Worm (Caenorhabditis elegans) whole organism, midembryonic: Measurements from ENCODE around the gene srh-211.

Experiments used
- T22C8.4 ChIP-seq: fragments of 200-800 bp; sonication (Bioruptor generic); IDR thresholded peaks from 2 replicates; pipeline ENCODE4 v1.3.6; 2022; ENCODE audit warnings: missing genetic modification characterization, missing compliant biosample characterization
- cog-1 ChIP-seq: sonication (generic microtip); optimal IDR thresholded peaks from 2 replicates; lab custom pipeline; 2016; ENCODE audit warnings: missing genetic modification characterization, missing compliant biosample characterization
- flt-1 ChIP-seq: fragments of 200-800 bp; sonication (Bioruptor generic); IDR thresholded peaks from 2 replicates; pipeline ENCODE4 v1.3.6; 2022; ENCODE audit warnings: missing genetic modification characterization, missing compliant biosample characterization
- klf-2 ChIP-seq: fragments of 200-800 bp; sonication (Bioruptor generic); conservative IDR thresholded peaks from 2 replicates; pipeline ENCODE4 v1.3.6; 2022; ENCODE audit warnings: missing genetic modification reagents, missing genetic modification characterization, missing compliant biosample characterization
- med-1 ChIP-seq: sonication (generic microtip); optimal IDR thresholded peaks from 2 replicates; lab custom pipeline; 2017; ENCODE audit warnings: missing genetic modification characterization, mild to moderate bottlenecking, missing compliant biosample characterization, antibody characterized with exemption, missing genetic modification reagents; ENCODE audit not compliant: insufficient read depth
- ref-1 ChIP-seq: fragments of 200-800 bp; sonication (Bioruptor generic); conservative IDR thresholded peaks from 2 replicates; pipeline ENCODE4 v1.3.6; 2022; ENCODE audit warnings: missing genetic modification reagents, missing genetic modification characterization, missing compliant biosample characterization
- tab-1 ChIP-seq: fragments of 200-800 bp; sonication (Bioruptor generic); IDR thresholded peaks from 2 replicates; pipeline ENCODE4 v1.3.6; 2022; ENCODE audit warnings: missing genetic modification characterization, missing compliant biosample characterization
- ztf-23 ChIP-seq: fragments of 200-800 bp; sonication (Bioruptor generic); IDR thresholded peaks from 2 replicates; pipeline ENCODE4 v1.3.6; 2022; ENCODE audit warnings: missing genetic modification reagents, missing genetic modification characterization, missing compliant biosample characterization
- ztf-29 ChIP-seq: fragments of 200-800 bp; sonication (Bioruptor generic); IDR thresholded peaks from 2 replicates; pipeline ENCODE4 v1.3.6; 2022; ENCODE audit warnings: missing genetic modification reagents, missing genetic modification characterization, missing compliant biosample characterization

srh-211 gene

ce11 chrV:4112516-4112915 is 31.3 kb upstream of the srh-211 start, which contains the start of gene srw-134:
srw-134 (minus strand) TSS chrV:4112616.
- TF ChIP-seq cog-1 (tag; lab: Kevin White, UChicago) = no peak
- TF ChIP-seq ztf-23 (GFP tag; lab: Robert Waterston, UW) = no peak
- TF ChIP-seq ztf-29 = no peak
- TF ChIP-seq flt-1 (GFP tag; lab: Robert Waterston, UW) = no peak
- no peak for TF ChIP-seq tab-1 (GFP tag; lab: Robert Waterston, UW)
- TF ChIP-seq klf-2 (GFP tag; lab: Robert Waterston, UW) = no peak
- TF ChIP-seq T22C8.4 (GFP tag; lab: Robert Waterston, UW) = no peak
- TF ChIP-seq med-1 (GFP tag; lab: Kevin White, UChicago) = no peak
- no peak for TF ChIP-seq ref-1

ce11 chrV:4109873-4110272 is 28.7 kb upstream of the srh-211 start, which contains the start of gene clc-18:
clc-18 (minus strand) TSS chrV:4109973.
- no peak for TF ChIP-seq T22C8.4 (GFP tag; lab: Robert Waterston, UW)
- no peak for TF ChIP-seq tab-1 (GFP tag; lab: Robert Waterston, UW)
- no peak for TF ChIP-seq ztf-23 (GFP tag; lab: Robert Waterston, UW)
- TF ChIP-seq ztf-29 = no peak
- no peak for TF ChIP-seq klf-2 (GFP tag; lab: Robert Waterston, UW)
- TF ChIP-seq flt-1 (GFP tag; lab: Robert Waterston, UW) = no peak
- TF ChIP-seq med-1 (GFP tag; lab: Kevin White, UChicago) = no peak
- TF ChIP-seq ref-1 = no peak
- no peak for TF ChIP-seq cog-1 (tag; lab: Kevin White, UChicago)

- no peak for TF ChIP-seq tab-1 (GFP tag; lab: Robert Waterston, UW)
- no peak for TF ChIP-seq T22C8.4 (GFP tag; lab: Robert Waterston, UW)
- no peak for TF ChIP-seq ref-1
- no peak for TF ChIP-seq med-1 (GFP tag; lab: Kevin White, UChicago)
- no peak for TF ChIP-seq cog-1 (tag; lab: Kevin White, UChicago)
- no peak for TF ChIP-seq klf-2 (GFP tag; lab: Robert Waterston, UW)
- TF ChIP-seq ztf-23 (GFP tag; lab: Robert Waterston, UW) = no peak
These were observed 25.5 kb upstream of the srh-211 start for ce11 chrV:4106688-4107087.

- TF ChIP-seq flt-1 (GFP tag; lab: Robert Waterston, UW) (no peak), ref-1 (no peak), T22C8.4 (GFP tag; lab: Robert Waterston, UW) (no peak), cog-1 (tag; lab: Kevin White, UChicago) (no peak), ztf-23 (GFP tag; lab: Robert Waterston, UW) (no peak), klf-2 (GFP tag; lab: Robert Waterston, UW) (no peak)
These were observed 23.1 kb upstream of the srh-211 start, which contains the start of gene srj-39 for ce11 chrV:4104298-4104697. srj-39 (plus strand) TSS chrV:4104598.

- no peak for TF ChIP-seq ztf-23 (GFP tag; lab: Robert Waterston, UW)
- no peak for TF ChIP-seq cog-1 (tag; lab: Kevin White, UChicago)
- TF ChIP-seq flt-1 (GFP tag; lab: Robert Waterston, UW) = no peak
- TF ChIP-seq tab-1 (GFP tag; lab: Robert Waterston, UW) = no peak
- no peak for TF ChIP-seq med-1 (GFP tag; lab: Kevin White, UChicago)
- no peak for TF ChIP-seq klf-2 (GFP tag; lab: Robert Waterston, UW)
- no peak for TF ChIP-seq T22C8.4 (GFP tag; lab: Robert Waterston, UW)
- TF ChIP-seq ref-1 = no peak
- TF ChIP-seq ztf-29 = no peak
These were observed 20.4 kb upstream of the srh-211 start, which contains the start of gene srj-40 for ce11 chrV:4101567-4101966. srj-40 (plus strand) TSS chrV:4101867.

- TF ChIP-seq tab-1 (GFP tag; lab: Robert Waterston, UW) = no peak
- TF ChIP-seq med-1 (GFP tag; lab: Kevin White, UChicago) = no peak
- no peak for TF ChIP-seq T22C8.4 (GFP tag; lab: Robert Waterston, UW)
- TF ChIP-seq ztf-23 (GFP tag; lab: Robert Waterston, UW) = no peak
- no peak for TF ChIP-seq ztf-29
- no peak for TF ChIP-seq cog-1 (tag; lab: Kevin White, UChicago)
- no peak for TF ChIP-seq klf-2 (GFP tag; lab: Robert Waterston, UW)
- TF ChIP-seq flt-1 (GFP tag; lab: Robert Waterston, UW) = no peak
- TF ChIP-seq ref-1 = no peak
These were observed 13.6 kb upstream of the srh-211 start, which contains the start of gene nhr-181 for ce11 chrV:4094740-4095139. nhr-181 (plus strand) TSS chrV:4095040.

ce11 chrV:4082952-4083351 is 1.8 kb upstream of the srh-211 start, which contains the start of gene F38H12.5:
F38H12.5 (minus strand) TSS chrV:4083052.
- TF ChIP-seq cog-1 (tag; lab: Kevin White, UChicago) (no peak), flt-1 (GFP tag; lab: Robert Waterston, UW) (no peak), ztf-23 (GFP tag; lab: Robert Waterston, UW) (no peak), T22C8.4 (GFP tag; lab: Robert Waterston, UW) (no peak), ztf-29 (no peak), ref-1 (no peak), tab-1 (GFP tag; lab: Robert Waterston, UW) (no peak), klf-2 (GFP tag; lab: Robert Waterston, UW) (no peak), med-1 (GFP tag; lab: Kevin White, UChicago) (no peak)

- TF ChIP-seq tab-1 (GFP tag; lab: Robert Waterston, UW) (no peak), med-1 (GFP tag; lab: Kevin White, UChicago) (no peak), T22C8.4 (GFP tag; lab: Robert Waterston, UW) (no peak), klf-2 (GFP tag; lab: Robert Waterston, UW) (no peak), cog-1 (tag; lab: Kevin White, UChicago) (no peak), flt-1 (GFP tag; lab: Robert Waterston, UW) (no peak), ztf-23 (GFP tag; lab: Robert Waterston, UW) (no peak), ref-1 (no peak), ztf-29 (no peak)
These were observed 637 bp downstream of the srh-211 start for ce11 chrV:4080546-4080945.

- TF ChIP-seq cog-1 (tag; lab: Kevin White, UChicago) = no peak
These were observed 7.7 kb downstream of the srh-211 start, which contains the start of gene otpl-2 for ce11 chrV:4073455-4073854. otpl-2 (plus strand) TSS chrV:4073755.
